Worm (Caenorhabditis elegans) whole organism, L2 larva: ENCODE measurements around the gene ZC513.3.

Experiments
- alr-1 ChIP-seq: fragments of 150-350 bp; optimal IDR thresholded peaks from 2 replicates; lab custom pipeline; 2014; ENCODE audit warnings: missing biosample characterization, missing genetic modification characterization
- aly-2 ChIP-seq: fragments of 150-350 bp; optimal IDR thresholded peaks from 2 replicates; lab custom pipeline; 2014; ENCODE audit warnings: missing biosample characterization, missing genetic modification characterization
- egl-27 ChIP-seq: sonication (generic microtip); optimal IDR thresholded peaks from 3 replicates; lab custom pipeline; 2017; ENCODE audit warnings: missing biosample characterization, missing genetic modification reagents, missing genetic modification characterization
- elt-1 ChIP-seq: fragments of 150-350 bp; optimal IDR thresholded peaks from 2 replicates; lab custom pipeline; 2014; ENCODE audit warnings: missing biosample characterization, missing genetic modification characterization
- mdl-1 ChIP-seq, 2 experiments: fragments of 150-350 bp in 1 of 2; sonication (generic microtip) in 1 of 2; optimal IDR thresholded peaks; 2 replicates each; lab custom pipeline; 2017; ENCODE audit warnings: missing biosample characterization in 2 of 2, missing genetic modification characterization in 2 of 2
- nhr-11 ChIP-seq: fragments of 150-350 bp; optimal IDR thresholded peaks from 2 replicates; lab custom pipeline; 2014; ENCODE audit warnings: missing biosample characterization, missing genetic modification characterization
- snpc-4 ChIP-seq: fragments of 150-350 bp; optimal IDR thresholded peaks from 2 replicates; lab custom pipeline; 2014; ENCODE audit warnings: missing biosample characterization, missing genetic modification characterization
- unc-39 ChIP-seq: fragments of 150-350 bp; optimal IDR thresholded peaks from 2 replicates; lab custom pipeline; 2014; ENCODE audit warnings: missing biosample characterization, missing genetic modification characterization

- TF ChIP-seq unc-39 (no peak), nhr-11 (peak; percentile 71), egl-27 (no peak), elt-1 (tag; lab: Kevin White, UChicago) (no peak), snpc-4 (no peak), mdl-1 (tag; optimal IDR thresholded peaks at IDR 0.05; lab: Kevin White, UChicago) (no peak), alr-1 (tag; lab: Kevin White, UChicago) (no peak), aly-2 (tag; lab: Kevin White, UChicago) (no peak)
Observed at ce11 chrV:8039085-8039525, 7.7 kb upstream of the ZC513.3 start.
